Fruit fly (Drosophila melanogaster) whole organism, embryonic: ENCODE measurements around the gene CG31075.

Source experiments
- Bteb2 ChIP-seq: fragments of 200-800 bp; sonication (Bioruptor generic); optimal IDR thresholded peaks from 2 replicates; lab custom pipeline; 2016; ENCODE audit warnings: missing biosample characterization, missing genetic modification characterization
- CG10321 ChIP-seq: fragments of 200-800 bp; sonication (Bioruptor generic); IDR thresholded peaks from 2 replicates; pipeline ENCODE4 v1.3.6; 2022; ENCODE audit warnings: missing biosample characterization, missing genetic modification characterization
- CG10431 ChIP-seq: fragments of 200-800 bp; sonication (Bioruptor generic); optimal IDR thresholded peaks from 3 replicates; lab custom pipeline; 2018; ENCODE audit warnings: missing biosample characterization, mild to moderate bottlenecking, missing genetic modification characterization
- CG10543 ChIP-seq: fragments of 200-800 bp; sonication (Bioruptor generic); optimal IDR thresholded peaks from 3 replicates; lab custom pipeline; 2017; ENCODE audit warnings: missing biosample characterization, mild to moderate bottlenecking, missing genetic modification characterization, moderate library complexity
- CG10979 ChIP-seq: fragments of 200-800 bp; sonication (Bioruptor generic); optimal IDR thresholded peaks from 2 replicates; lab custom pipeline; 2018; ENCODE audit warnings: missing biosample characterization, mild to moderate bottlenecking, missing genetic modification characterization, moderate library complexity
- CG12299 ChIP-seq: fragments of 200-800 bp; sonication (Bioruptor generic); optimal IDR thresholded peaks from 2 replicates; lab custom pipeline; 2018; ENCODE audit warnings: missing biosample characterization, mild to moderate bottlenecking, missing genetic modification characterization
- CG13123 ChIP-seq: fragments of 200-800 bp; sonication (Bioruptor generic); optimal IDR thresholded peaks from 2 replicates; lab custom pipeline; 2016; ENCODE audit warnings: missing biosample characterization, missing genetic modification characterization
- CG14667 ChIP-seq: fragments of 200-800 bp; sonication (Bioruptor generic); IDR thresholded peaks from 2 replicates; pipeline ENCODE4 v1.3.6; 2022; ENCODE audit warnings: missing biosample characterization, missing genetic modification characterization
- CG15696 ChIP-seq: fragments of 200-800 bp; sonication (Bioruptor generic); optimal IDR thresholded peaks from 2 replicates; lab custom pipeline; 2019; ENCODE audit warnings: missing biosample characterization, mild to moderate bottlenecking, missing genetic modification characterization, moderate library complexity
- CG18599 ChIP-seq: fragments of 200-800 bp; sonication (Bioruptor generic); optimal IDR thresholded peaks from 3 replicates; lab custom pipeline; 2017; ENCODE audit warnings: missing biosample characterization, missing genetic modification characterization, mild to moderate bottlenecking, moderate library complexity, missing genetic modification reagents
- CG2116 ChIP-seq: fragments of 200-800 bp; sonication (Bioruptor generic); optimal IDR thresholded peaks from 3 replicates; lab custom pipeline; 2018; ENCODE audit warnings: missing biosample characterization, mild to moderate bottlenecking, missing genetic modification characterization
- CG2199 ChIP-seq: fragments of 200-800 bp; sonication (Bioruptor generic); IDR thresholded peaks from 3 replicates; pipeline ENCODE4 v1.3.6; 2022; ENCODE audit warnings: missing biosample characterization, missing genetic modification characterization
- CG2875 ChIP-seq: fragments of 200-800 bp; sonication (Bioruptor generic); optimal IDR thresholded peaks from 2 replicates; lab custom pipeline; 2017; ENCODE audit warnings: missing biosample characterization, mild to moderate bottlenecking, missing genetic modification characterization, missing genetic modification reagents
- CG30431 ChIP-seq: fragments of 200-800 bp; sonication (Bioruptor generic); optimal IDR thresholded peaks from 2 replicates; lab custom pipeline; 2017; ENCODE audit warnings: missing biosample characterization, missing genetic modification characterization
- CG3995 ChIP-seq: fragments of 200-800 bp; sonication (Bioruptor generic); optimal IDR thresholded peaks from 3 replicates; lab custom pipeline; 2016; ENCODE audit warnings: missing biosample characterization, missing genetic modification characterization
- CG42726 ChIP-seq: fragments of 200-800 bp; sonication (Bioruptor generic); IDR thresholded peaks from 2 replicates; pipeline ENCODE4 v1.3.6; 2022; ENCODE audit warnings: missing biosample characterization, missing genetic modification characterization; ENCODE audit not compliant: partially characterized antibody
- CG6683 ChIP-seq: fragments of 200-800 bp; sonication (Bioruptor generic); optimal IDR thresholded peaks from 2 replicates; lab custom pipeline; 2017; ENCODE audit warnings: missing biosample characterization, mild to moderate bottlenecking, missing genetic modification characterization, missing genetic modification reagents
- CG8290 ChIP-seq, 3 experiments: fragments of 200-800 bp; sonication (Bioruptor generic); optimal IDR thresholded peaks; 2 replicates each; lab custom pipeline; 2016 to 2019; ENCODE audit warnings: missing biosample characterization in 3 of 3, missing genetic modification characterization in 3 of 3, mild to moderate bottlenecking in 2 of 3, moderate library complexity in 1 of 3
- CG9437 ChIP-seq: fragments of 200-800 bp; sonication (Bioruptor generic); optimal IDR thresholded peaks from 2 replicates; lab custom pipeline; 2018; ENCODE audit warnings: missing biosample characterization, mild to moderate bottlenecking, missing genetic modification characterization
- CG9932 ChIP-seq: fragments of 200-800 bp; sonication (Bioruptor generic); IDR thresholded peaks from 2 replicates; pipeline ENCODE4 v1.3.6; 2022; ENCODE audit warnings: missing biosample characterization, missing genetic modification characterization
- CHES-1-like ChIP-seq: fragments of 200-800 bp; sonication (Bioruptor generic); optimal IDR thresholded peaks from 2 replicates; lab custom pipeline; 2016; ENCODE audit warnings: missing biosample characterization, missing genetic modification characterization
- Dip2 ChIP-seq: fragments of 200-800 bp; sonication (Bioruptor generic); IDR thresholded peaks from 2 replicates; pipeline ENCODE4 v1.3.6; 2022; ENCODE audit warnings: missing biosample characterization, missing genetic modification characterization
- Dref ChIP-seq: fragments of 200-800 bp; sonication (Bioruptor generic); IDR thresholded peaks from 2 replicates; pipeline ENCODE4 v1.3.6; 2022; ENCODE audit warnings: missing biosample characterization, missing genetic modification characterization
- Gsc ChIP-seq: fragments of 200-800 bp; sonication (Bioruptor generic); IDR thresholded peaks from 2 replicates; pipeline ENCODE4 v1.3.6; 2022; ENCODE audit warnings: missing biosample characterization, missing genetic modification characterization
- HmgD ChIP-seq: fragments of 200-800 bp; sonication (Bioruptor generic); optimal IDR thresholded peaks from 3 replicates; lab custom pipeline; 2016; ENCODE audit warnings: missing biosample characterization, missing genetic modification characterization
- Jarid2 ChIP-seq: fragments of 200-800 bp; sonication (Bioruptor generic); optimal IDR thresholded peaks from 3 replicates; lab custom pipeline; 2017; ENCODE audit warnings: mild to moderate bottlenecking, missing biosample characterization, missing genetic modification reagents, missing genetic modification characterization
- MTF-1 ChIP-seq: fragments of 200-800 bp; sonication (Bioruptor generic); optimal IDR thresholded peaks from 2 replicates; lab custom pipeline; 2018; ENCODE audit warnings: missing biosample characterization, mild to moderate bottlenecking, missing genetic modification characterization, borderline replicate concordance
- Med ChIP-seq: fragments of 200-800 bp; sonication (Bioruptor generic); peaks from one replicate; lab custom pipeline; 2016; ENCODE audit warnings: missing biosample characterization, missing genetic modification characterization, mild to moderate bottlenecking, inconsistent platforms, moderate library complexity
- Meics ChIP-seq: fragments of 200-800 bp; sonication (Bioruptor generic); optimal IDR thresholded peaks from 2 replicates; lab custom pipeline; 2017; ENCODE audit warnings: missing biosample characterization, mild to moderate bottlenecking, missing genetic modification characterization
- NC2α ChIP-seq: fragments of 200-800 bp; sonication (Bioruptor generic); optimal IDR thresholded peaks from 2 replicates; lab custom pipeline; 2016; ENCODE audit warnings: missing biosample characterization, missing genetic modification characterization
- Nf-YA ChIP-seq: fragments of 200-800 bp; sonication (Bioruptor generic); IDR thresholded peaks from 2 replicates; pipeline ENCODE4 v1.3.6; 2022; ENCODE audit warnings: missing biosample characterization, missing genetic modification characterization
- abd-A ChIP-seq: fragments of 200-800 bp; sonication (Bioruptor generic); optimal IDR thresholded peaks from 3 replicates; lab custom pipeline; 2019; ENCODE audit warnings: missing biosample characterization, mild to moderate bottlenecking, missing genetic modification characterization, moderate library complexity
- ap ChIP-seq: fragments of 200-800 bp; sonication (Bioruptor generic); IDR thresholded peaks from 2 replicates; pipeline ENCODE4 v1.3.6; 2022; ENCODE audit warnings: missing biosample characterization, missing genetic modification characterization
- chinmo ChIP-seq: fragments of 200-800 bp; sonication (Bioruptor generic); IDR thresholded peaks from 4 replicates; pipeline ENCODE4 v1.3.6; 2022; ENCODE audit warnings: missing biosample characterization, missing genetic modification characterization; ENCODE audit not compliant: partially characterized antibody
- ci ChIP-seq: fragments of 200-800 bp; sonication (Bioruptor generic); IDR thresholded peaks from 3 replicates; pipeline ENCODE4 v1.3.6; 2022; ENCODE audit warnings: missing biosample characterization, missing genetic modification characterization
- dysf ChIP-seq: fragments of 200-800 bp; sonication (Bioruptor generic); IDR thresholded peaks from 3 replicates; pipeline ENCODE4 v1.3.6; 2022; ENCODE audit warnings: missing biosample characterization, missing genetic modification characterization
- ftz-f1 ChIP-seq: fragments of 200-800 bp; sonication (Bioruptor generic); optimal IDR thresholded peaks from 2 replicates; lab custom pipeline; 2016; ENCODE audit warnings: missing biosample characterization, missing genetic modification characterization
- gt ChIP-seq: fragments of 200-800 bp; sonication (Bioruptor generic); IDR thresholded peaks from 2 replicates; pipeline ENCODE4 v1.3.6; 2022; ENCODE audit warnings: missing biosample characterization, missing genetic modification characterization
- jumu ChIP-seq: fragments of 200-800 bp; sonication (Bioruptor generic); optimal IDR thresholded peaks from 3 replicates; lab custom pipeline; 2016; ENCODE audit warnings: missing biosample characterization, missing genetic modification characterization
- klu ChIP-seq: fragments of 200-800 bp; sonication (Bioruptor generic); IDR thresholded peaks from 2 replicates; pipeline ENCODE4 v1.3.6; 2022; ENCODE audit warnings: missing biosample characterization, missing genetic modification characterization
- mirr ChIP-seq: fragments of 200-800 bp; sonication (Bioruptor generic); optimal IDR thresholded peaks from 3 replicates; lab custom pipeline; 2018; ENCODE audit warnings: missing biosample characterization, mild to moderate bottlenecking, missing genetic modification characterization
- nerfin-1 ChIP-seq: fragments of 200-800 bp; sonication (Bioruptor generic); optimal IDR thresholded peaks from 3 replicates; lab custom pipeline; 2019; ENCODE audit warnings: missing biosample characterization, mild to moderate bottlenecking, missing genetic modification characterization, moderate library complexity
- onecut ChIP-seq: fragments of 200-800 bp; sonication (Bioruptor generic); IDR thresholded peaks from 2 replicates; pipeline ENCODE4 v1.3.6; 2022; ENCODE audit warnings: missing biosample characterization, missing genetic modification characterization
- ranshi ChIP-seq: fragments of 200-800 bp; sonication (Bioruptor generic); IDR thresholded peaks from 2 replicates; pipeline ENCODE4 v1.3.6; 2022; ENCODE audit warnings: missing biosample characterization, missing genetic modification characterization
- repo ChIP-seq: fragments of 200-800 bp; sonication (Bioruptor generic); optimal IDR thresholded peaks from 2 replicates; lab custom pipeline; 2016; ENCODE audit warnings: missing biosample characterization, missing genetic modification characterization
- scrt ChIP-seq: fragments of 200-800 bp; sonication (Bioruptor generic); optimal IDR thresholded peaks from 2 replicates; lab custom pipeline; 2018; ENCODE audit warnings: missing biosample characterization, mild to moderate bottlenecking, missing genetic modification characterization, moderate library complexity
- sim ChIP-seq: fragments of 200-800 bp; sonication (Bioruptor generic); IDR thresholded peaks from 2 replicates; pipeline ENCODE4 v1.3.6; 2022; ENCODE audit warnings: missing biosample characterization, missing genetic modification characterization
- slbo ChIP-seq: fragments of 200-800 bp; sonication (Bioruptor generic); IDR thresholded peaks from 2 replicates; pipeline ENCODE4 v1.3.6; 2022; ENCODE audit warnings: missing biosample characterization, missing genetic modification characterization
- slou ChIP-seq: fragments of 200-800 bp; sonication (Bioruptor generic); optimal IDR thresholded peaks from 3 replicates; lab custom pipeline; 2016; ENCODE audit warnings: missing biosample characterization, missing genetic modification characterization
- unpg ChIP-seq: fragments of 200-800 bp; sonication (Bioruptor generic); optimal IDR thresholded peaks from 3 replicates; lab custom pipeline; 2018; ENCODE audit warnings: missing biosample characterization, mild to moderate bottlenecking, missing genetic modification characterization, moderate library complexity

Gene CG31075

DNA sequence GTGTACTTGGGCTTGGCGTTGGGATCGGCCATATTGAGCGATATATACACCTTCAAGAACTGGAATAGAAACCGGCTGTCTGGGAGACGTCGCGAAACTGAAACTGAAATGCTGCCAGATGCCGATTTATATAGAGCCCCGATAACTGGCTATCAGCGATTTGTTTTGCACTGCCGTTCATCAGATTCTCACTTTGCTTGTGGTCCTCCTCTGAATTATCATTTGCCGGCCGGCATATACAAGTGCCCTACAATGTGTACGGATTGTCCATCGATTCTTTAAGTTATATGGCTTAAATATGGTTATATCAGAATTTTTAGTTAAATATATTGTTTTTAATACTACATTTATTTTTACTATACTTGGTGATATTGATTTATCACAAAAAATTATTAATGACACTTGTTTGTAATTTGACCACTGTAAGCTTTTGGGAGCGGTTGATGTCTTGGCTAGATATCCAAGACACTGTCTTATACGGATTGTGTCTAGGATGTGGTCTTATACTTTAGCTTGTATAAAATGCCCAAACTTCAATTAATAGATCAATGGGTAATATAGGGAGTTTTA is at the start of gene CG31075:
TSS of gene CG31075 (minus strand) at position 106 of the 570 bp plus-strand sequence.
- TF ChIP-seq ci (peak; percentile 61; the same call in 2 of the 3 replicates), CG42726 (GFP tag; lab: Robert Waterston, UW) (no peak), Gsc (GFP tag; lab: Robert Waterston, UW) (no peak), CG10431 (no peak), nerfin-1 (tag; lab: Kevin White, UChicago) (no peak), CG10321 (GFP tag; lab: Robert Waterston, UW) (no peak), CG6683 (GFP tag; lab: Kevin White, UChicago) (no peak), NC2α (GFP tag; lab: Kevin White, UChicago) (no peak), jumu (GFP tag; lab: Kevin White, UChicago) (no peak), CG14667 (GFP tag; lab: Robert Waterston, UW) (peak; percentile 46; the same call in 1 of the 2 replicates), gt (GFP tag; lab: Robert Waterston, UW) (no peak), slou (GFP tag; lab: Kevin White, UChicago) (peak; percentile 16), CG15696 (tag; lab: Kevin White, UChicago) (no peak), Meics (peak; percentile 61), Bteb2 (GFP tag; lab: Kevin White, UChicago) (no peak), CG8290 (GFP tag; optimal IDR thresholded peaks at IDR 0.05; lab: Kevin White, UChicago) (no peak), CG8290 (tag; optimal IDR thresholded peaks at IDR 0.05; lab: Kevin White, UChicago) (peak in 1 of 2 experiments; percentile 32), abd-A (tag; lab: Kevin White, UChicago) (no peak), CG3995 (no peak), CG10979 (tag; lab: Kevin White, UChicago) (peak; percentile 15), ap (GFP tag; lab: Robert Waterston, UW) (peak; percentile 33), klu (GFP tag; lab: Robert Waterston, UW) (peak; percentile 31; the same call in 1 of the 2 replicates), CG9437 (no peak), Dref (GFP tag; lab: Robert Waterston, UW) (no peak), CG30431 (GFP tag; lab: Kevin White, UChicago) (no peak), unpg (GFP tag; lab: Kevin White, UChicago) (peak; percentile 52), mirr (GFP tag; lab: Kevin White, UChicago) (no peak), CG2199 (GFP tag; lab: Robert Waterston, UW) (peak; percentile 46; the same call in 1 of the 3 replicates), ranshi (GFP tag; lab: Robert Waterston, UW) (peak; percentile 84), repo (GFP tag; lab: Kevin White, UChicago) (no peak), MTF-1 (GFP tag; lab: Kevin White, UChicago) (no peak), CG13123 (GFP tag; lab: Kevin White, UChicago) (no peak), scrt (GFP tag; lab: Kevin White, UChicago) (peak; percentile 60), Dip2 (GFP tag; lab: Robert Waterston, UW) (no peak), ftz-f1 (GFP tag; lab: Kevin White, UChicago) (no peak), CG18599 (peak; percentile 87), chinmo (GFP tag; lab: Robert Waterston, UW) (0 out of 4 replicates have a peak, but pooled peaks have one; percentile 35), HmgD (GFP tag; lab: Kevin White, UChicago) (no peak), CHES-1-like (GFP tag; lab: Kevin White, UChicago) (no peak), CG2875 (GFP tag; lab: Kevin White, UChicago) (no peak), CG10543 (no peak), slbo (GFP tag; lab: Robert Waterston, UW) (peak; percentile 83), CG9932 (peak; percentile 86), sim (GFP tag; lab: Robert Waterston, UW) (no peak), CG2116 (GFP tag; lab: Kevin White, UChicago) (no peak), onecut (peak; percentile 79), Nf-YA (GFP tag; lab: Robert Waterston, UW) (peak; percentile 52), Jarid2 (GFP tag; lab: Kevin White, UChicago) (peak; percentile 25), CG12299 (tag; lab: Kevin White, UChicago) (no peak), dysf (peak; percentile 83), Med (GFP tag; lab: Kevin White, UChicago) (peak; percentile 84)
